Fruit fly (Drosophila melanogaster) whole organism, prepupa: ENCODE data around the gene Afti.

ENCODE experiments used
- CG11294 ChIP-seq: fragments of 200-800 bp; sonication (Bioruptor generic); IDR thresholded peaks from 2 replicates; pipeline ENCODE4 v1.3.6; 2022; ENCODE audit warnings: missing biosample characterization, missing genetic modification characterization
- CG11762 ChIP-seq: fragments of 200-800 bp; sonication (Bioruptor generic); optimal IDR thresholded peaks from 3 replicates; lab custom pipeline; 2016; ENCODE audit warnings: missing biosample characterization, missing genetic modification characterization; ENCODE audit not compliant: insufficient read depth
- CG34406 ChIP-seq: fragments of 200-800 bp; sonication (Bioruptor generic); optimal IDR thresholded peaks from 3 replicates; lab custom pipeline; 2016; ENCODE audit warnings: missing biosample characterization, missing genetic modification characterization
- CG8632 ChIP-seq: fragments of 200-800 bp; sonication (Bioruptor generic); optimal IDR thresholded peaks from 3 replicates; lab custom pipeline; 2016; ENCODE audit warnings: missing biosample characterization, missing genetic modification characterization
- Eip93F ChIP-seq: fragments of 200-800 bp; sonication (Bioruptor generic); optimal IDR thresholded peaks from 2 replicates; lab custom pipeline; 2016; ENCODE audit warnings: missing biosample characterization, mild to moderate bottlenecking, missing genetic modification characterization
- Hr39 ChIP-seq: fragments of 200-800 bp; sonication (Bioruptor generic); optimal IDR thresholded peaks from 2 replicates; lab custom pipeline; 2016; ENCODE audit warnings: missing biosample characterization, missing genetic modification characterization
- lz ChIP-seq: fragments of 200-800 bp; sonication (Bioruptor generic); optimal IDR thresholded peaks from 3 replicates; lab custom pipeline; 2016; ENCODE audit warnings: missing biosample characterization, missing genetic modification characterization

DNA sequence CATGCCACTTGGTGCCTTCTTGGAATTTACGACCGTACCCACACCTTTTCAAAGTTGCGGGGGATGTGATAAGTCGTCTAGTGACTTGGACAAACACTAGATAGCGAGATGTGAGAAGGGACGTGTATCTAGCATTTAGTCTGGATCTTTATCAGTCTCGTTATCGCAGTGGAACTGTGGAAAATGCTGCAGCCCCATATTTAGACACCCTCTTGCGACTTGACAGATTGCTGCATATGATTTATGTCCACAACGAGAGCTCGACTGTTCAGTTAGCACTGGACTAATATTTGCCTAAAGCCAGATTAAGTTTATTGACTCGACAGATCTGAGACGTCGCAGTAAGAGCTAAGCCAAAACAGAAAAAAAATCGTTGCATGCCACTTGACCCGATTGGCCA lies 26.6 kb downstream of the Afti start:
- TF ChIP-seq Hr39, result no peak
- no peak for TF ChIP-seq CG8632 (GFP tag; lab: Kevin White, UChicago)
- TF ChIP-seq Eip93F (GFP tag; lab: Kevin White, UChicago), result no peak
- no peak for TF ChIP-seq CG11294 (GFP tag; lab: Robert Waterston, UW)
- TF ChIP-seq CG11762 (GFP tag; lab: Kevin White, UChicago), result no peak
- TF ChIP-seq lz, result no peak
- no peak for TF ChIP-seq CG34406 (GFP tag; lab: Kevin White, UChicago)
